Worm (Caenorhabditis elegans) whole organism, early embryonic: ENCODE data around the gene dpy-9.

Source experiments
- B0310.2 ChIP-seq: sonication (generic microtip); optimal IDR thresholded peaks from 2 replicates; lab custom pipeline; 2016; ENCODE audit warnings: mild to moderate bottlenecking, missing genetic modification characterization, missing compliant biosample characterization
- F13C5.2 ChIP-seq: sonication (generic microtip); optimal IDR thresholded peaks from 2 replicates; lab custom pipeline; 2017; ENCODE audit warnings: mild to moderate bottlenecking, missing genetic modification characterization, inconsistent platforms, missing compliant biosample characterization
- ama-1 ChIP-seq: fragments of 150-350 bp; optimal IDR thresholded peaks from 2 replicates; lab custom pipeline; 2014
- ceh-36 ChIP-seq: sonication (generic microtip); optimal IDR thresholded peaks from 2 replicates; lab custom pipeline; 2016; ENCODE audit warnings: missing genetic modification characterization, inconsistent platforms, missing compliant biosample characterization
- flt-1 ChIP-seq: fragments of 200-800 bp; sonication (Bioruptor generic); IDR thresholded peaks from 2 replicates; pipeline ENCODE4 v1.3.6; 2022; ENCODE audit warnings: missing genetic modification characterization, missing compliant biosample characterization
- hmbx-1 ChIP-seq: sonication (generic microtip); optimal IDR thresholded peaks from 2 replicates; lab custom pipeline; 2016; ENCODE audit warnings: mild to moderate bottlenecking, missing genetic modification characterization, missing compliant biosample characterization
- hnd-1 ChIP-seq: sonication (generic microtip); optimal IDR thresholded peaks from 2 replicates; lab custom pipeline; 2016; ENCODE audit warnings: missing genetic modification characterization, missing compliant biosample characterization
- scrt-1 ChIP-seq: fragments of 200-800 bp; sonication (Bioruptor generic); IDR thresholded peaks from 2 replicates; pipeline ENCODE4 v1.3.6; 2022; ENCODE audit warnings: missing genetic modification characterization, missing compliant biosample characterization
- sea-1 ChIP-seq: fragments of 200-800 bp; sonication (Bioruptor generic); conservative IDR thresholded peaks from 2 replicates; pipeline ENCODE4 v1.3.6; 2022; ENCODE audit warnings: missing genetic modification characterization, missing compliant biosample characterization
- tbx-37 ChIP-seq: fragments of 200-800 bp; sonication (Bioruptor generic); conservative IDR thresholded peaks from 2 replicates; pipeline ENCODE4 v1.3.6; 2022; ENCODE audit warnings: missing genetic modification reagents, missing genetic modification characterization, missing compliant biosample characterization
- tra-4 ChIP-seq: sonication (generic microtip); optimal IDR thresholded peaks from 2 replicates; lab custom pipeline; 2017; ENCODE audit warnings: missing genetic modification characterization, missing compliant biosample characterization

DNA sequence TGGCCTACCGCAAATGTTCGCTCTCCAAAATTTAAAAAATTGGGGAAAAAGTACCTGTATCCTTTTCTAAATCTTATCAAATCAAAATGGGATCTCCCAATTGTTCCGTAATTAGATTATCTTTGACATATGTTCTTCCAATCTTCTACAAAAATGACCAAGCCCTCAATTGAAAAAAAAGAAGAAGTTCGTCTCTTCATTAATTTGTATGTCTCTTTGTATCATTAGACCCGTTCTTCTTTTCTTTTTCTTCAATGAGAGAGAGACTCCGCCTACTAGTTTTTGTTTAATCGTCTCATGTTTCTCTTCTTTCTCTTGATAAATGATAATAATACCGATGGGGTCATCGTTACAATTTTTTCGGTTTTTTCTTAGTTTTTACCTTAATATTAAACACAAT lies 44.3 kb upstream of the dpy-9 start:
- no peak for TF ChIP-seq tra-4 (tag; lab: Kevin White, UChicago)
- TF ChIP-seq scrt-1 (GFP tag; lab: Robert Waterston, UW) = no peak
- TF ChIP-seq ama-1 (lab: Kevin White, UChicago) = no peak
- no peak for TF ChIP-seq hnd-1 (tag; lab: Kevin White, UChicago)
- TF ChIP-seq tbx-37 (GFP tag; lab: Robert Waterston, UW) = no peak
- no peak for TF ChIP-seq B0310.2 (tag; lab: Kevin White, UChicago)
- TF ChIP-seq ceh-36 = no peak
- no peak for TF ChIP-seq F13C5.2 (tag; lab: Kevin White, UChicago)
- no peak for TF ChIP-seq sea-1 (GFP tag; lab: Robert Waterston, UW)
- TF ChIP-seq flt-1 (GFP tag; lab: Robert Waterston, UW) = no peak
- no peak for TF ChIP-seq hmbx-1 (tag; lab: Kevin White, UChicago)
